Worm (Caenorhabditis elegans): ENCODE data around the gene F13A7.12.

F13A7.12 gene

ce11 chrV:16370039-16370438 is 25.8 kb upstream of the F13A7.12 start (continued):
- TF ChIP-seq ceh-91 (GFP tag; IDR thresholded peaks at IDR 0.05): 0 out of 2 replicates have a peak, but pooled peaks have one; percentile 52
- TF ChIP-seq die-1 (tag; optimal IDR thresholded peaks at IDR 0.05): peak; percentile 94
- no peak for TF ChIP-seq attf-3 (GFP tag; conservative IDR thresholded peaks at IDR 0.05)
- peak; percentile 40 for TF ChIP-seq tlf-1 (GFP tag; optimal IDR thresholded peaks at IDR 0.05)
- peak; percentile 96 for TF ChIP-seq zfh-2 (GFP tag; conservative IDR thresholded peaks at IDR 0.05)
- peak; percentile 88 for TF ChIP-seq nfyb-1 (GFP tag; IDR thresholded peaks at IDR 0.05)
- TF ChIP-seq mcd-1 (GFP tag; IDR thresholded peaks at IDR 0.05): peak; percentile 83
- no peak for TF ChIP-seq tbx-9 (tag; optimal IDR thresholded peaks at IDR 0.05; ENCODE audit: borderline replicate concordance)
- peak; percentile 94 for TF ChIP-seq mxl-1 (tag; optimal IDR thresholded peaks at IDR 0.05)
- TF ChIP-seq F55B11.4 (tag; optimal IDR thresholded peaks at IDR 0.05; ENCODE audit: borderline replicate concordance, insufficient read depth): no peak
- peak; percentile 70; the same call in 1 of the 2 replicates for TF ChIP-seq let-526 (GFP tag; IDR thresholded peaks at IDR 0.05)
- TF ChIP-seq nhr-80 (tag; optimal IDR thresholded peaks at IDR 0.05): peak; percentile 71
- TF ChIP-seq somi-1 (GFP tag; optimal IDR thresholded peaks at IDR 0.05): peak; percentile 45
- TF ChIP-seq K12H6.12 (tag; optimal IDR thresholded peaks at IDR 0.05): peak; percentile 61
- peak; percentile 50 for TF ChIP-seq mel-28 (tag; optimal IDR thresholded peaks at IDR 0.05; ENCODE audit: borderline replicate concordance)
- TF ChIP-seq hmg-20 (GFP tag; IDR thresholded peaks at IDR 0.05): peak; percentile 84
- TF ChIP-seq rec-8 (tag; optimal IDR thresholded peaks at IDR 0.05): peak; percentile 81 to 89
- TF ChIP-seq unc-130 (GFP tag; optimal IDR thresholded peaks at IDR 0.05): peak; percentile 73
- TF ChIP-seq egrh-3 (GFP tag; IDR thresholded peaks at IDR 0.05): peak; percentile 82
- TF ChIP-seq ztf-26 (tag; optimal IDR thresholded peaks at IDR 0.05): peak; percentile 86
- peak; percentile 80 for TF ChIP-seq snpc-4 (GFP tag; optimal IDR thresholded peaks at IDR 0.05)
- TF ChIP-seq snpc-4 (tag; optimal IDR thresholded peaks at IDR 0.05): peak; percentile 39 to 89 (median 82)
- peak; percentile 92 for TF ChIP-seq dox-1 (GFP tag; IDR thresholded peaks at IDR 0.05)
- no peak for TF ChIP-seq C17E4.6 (GFP tag; IDR thresholded peaks at IDR 0.05)
- TF ChIP-seq Y56A3A.18 (GFP tag; IDR thresholded peaks at IDR 0.05): peak; percentile 92
- peak; percentile 82 for TF ChIP-seq T07F8.4 (tag; optimal IDR thresholded peaks at IDR 0.05)
- TF ChIP-seq F10E7.11 (tag; optimal IDR thresholded peaks at IDR 0.05): peak; percentile 78
- TF ChIP-seq atf-7 (tag; optimal IDR thresholded peaks at IDR 0.05): peak; percentile 68
- no peak for TF ChIP-seq xnd-1 (tag; optimal IDR thresholded peaks at IDR 0.05)
- peak; percentile 92 for TF ChIP-seq F52B5.7 (tag; optimal IDR thresholded peaks at IDR 0.05)
- TF ChIP-seq B0019.2 (GFP tag; conservative IDR thresholded peaks at IDR 0.05): peak; percentile 26; the same call in 1 of the 2 replicates
- TF ChIP-seq cebp-1 (GFP tag; IDR thresholded peaks at IDR 0.05): peak; percentile 76
- peak; percentile 78 for TF ChIP-seq cebp-1 (tag; optimal IDR thresholded peaks at IDR 0.05)
- TF ChIP-seq Y53G8AR.9 (GFP tag; conservative IDR thresholded peaks at IDR 0.05): peak; percentile 83
- TF ChIP-seq F57C9.4 (tag; optimal IDR thresholded peaks at IDR 0.05): peak; percentile 61
- TF ChIP-seq attf-6 (GFP tag; IDR thresholded peaks at IDR 0.05): peak; percentile 88
- peak; percentile 89 for TF ChIP-seq pbrm-1 (GFP tag; IDR thresholded peaks at IDR 0.05)
- peak; percentile 76 for TF ChIP-seq lin-54 (GFP tag; optimal IDR thresholded peaks at IDR 0.05)
- peak; percentile 45 for TF ChIP-seq gei-17 (GFP tag; optimal IDR thresholded peaks at IDR 0.05)
- peak; percentile 27 for TF ChIP-seq F22D6.2 (tag; optimal IDR thresholded peaks at IDR 0.05)
- peak; percentile 88 for TF ChIP-seq fkh-3 (tag; optimal IDR thresholded peaks at IDR 0.05)
- peak; percentile 90 for TF ChIP-seq ceh-79 (tag; optimal IDR thresholded peaks at IDR 0.05)
- TF ChIP-seq nhr-90 (tag; optimal IDR thresholded peaks at IDR 0.05): peak; percentile 95
- peak; percentile 72 for TF ChIP-seq lin-40 (tag; optimal IDR thresholded peaks at IDR 0.05)
- TF ChIP-seq ztf-28 (GFP tag; IDR thresholded peaks at IDR 0.05): peak; percentile 88
- TF ChIP-seq sptf-2 (GFP tag; optimal IDR thresholded peaks at IDR 0.05): peak; percentile 70
- peak; percentile 73 for TF ChIP-seq K11D2.4 (GFP tag; IDR thresholded peaks at IDR 0.05)
- TF ChIP-seq nhr-179 (tag; optimal IDR thresholded peaks at IDR 0.05): peak; percentile 44

All from whole organism, young adult.